Worm (Caenorhabditis elegans) whole organism, late embryonic: Measurements from ENCODE around the gene bli-6.

Experiments used
- C08G9.2 ChIP-seq: sonication (generic microtip); optimal IDR thresholded peaks from 2 replicates; lab custom pipeline; 2016; ENCODE audit warnings: mild to moderate bottlenecking, missing genetic modification characterization, moderate library complexity, missing compliant biosample characterization
- T23F11.4 ChIP-seq: fragments of 200-800 bp; sonication (Bioruptor generic); optimal IDR thresholded peaks from 2 replicates; lab custom pipeline; 2018; ENCODE audit warnings: mild to moderate bottlenecking, missing genetic modification characterization, missing compliant biosample characterization
- ama-1 ChIP-seq: fragments of 150-350 bp; optimal IDR thresholded peaks from 2 replicates; lab custom pipeline; 2014
- ceh-9 ChIP-seq: sonication (generic microtip); optimal IDR thresholded peaks from 2 replicates; lab custom pipeline; 2016; ENCODE audit warnings: mild to moderate bottlenecking, missing genetic modification characterization, inconsistent platforms, missing compliant biosample characterization
- hlh-13 ChIP-seq: fragments of 200-800 bp; sonication (Bioruptor generic); optimal IDR thresholded peaks from 2 replicates; lab custom pipeline; 2018; ENCODE audit warnings: mild to moderate bottlenecking, missing genetic modification characterization, missing compliant biosample characterization
- hlh-15 ChIP-seq: sonication (generic microtip); optimal IDR thresholded peaks from 2 replicates; lab custom pipeline; 2016; ENCODE audit warnings: missing genetic modification characterization, missing compliant biosample characterization
- nfya-1 ChIP-seq: sonication (generic microtip); optimal IDR thresholded peaks from 2 replicates; lab custom pipeline; 2017; ENCODE audit warnings: missing genetic modification characterization, mild to moderate bottlenecking, missing compliant biosample characterization, antibody characterized with exemption, moderate library complexity
- nhr-232 ChIP-seq: sonication (generic microtip); optimal IDR thresholded peaks from 2 replicates; lab custom pipeline; 2016; ENCODE audit warnings: missing genetic modification characterization, missing compliant biosample characterization
- odd-2 ChIP-seq: sonication (generic microtip); optimal IDR thresholded peaks from 2 replicates; lab custom pipeline; 2017; ENCODE audit warnings: antibody characterized with exemption, mild to moderate bottlenecking, missing genetic modification characterization, missing compliant biosample characterization
- pqm-1 ChIP-seq: sonication (generic microtip); optimal IDR thresholded peaks from 2 replicates; lab custom pipeline; 2016; ENCODE audit warnings: missing genetic modification characterization, missing compliant biosample characterization
- ref-2 ChIP-seq: sonication (generic microtip); optimal IDR thresholded peaks from 2 replicates; lab custom pipeline; 2016; ENCODE audit warnings: missing genetic modification characterization, missing compliant biosample characterization
- rnt-1 ChIP-seq: sonication (generic microtip); optimal IDR thresholded peaks from 2 replicates; lab custom pipeline; 2016; ENCODE audit warnings: missing genetic modification characterization, missing compliant biosample characterization
- unc-55 ChIP-seq: sonication (generic microtip); optimal IDR thresholded peaks from 2 replicates; lab custom pipeline; 2017; ENCODE audit warnings: missing biosample characterization, missing genetic modification reagents, missing genetic modification characterization
- zip-5 ChIP-seq: sonication (generic microtip); optimal IDR thresholded peaks from 2 replicates; lab custom pipeline; 2016; ENCODE audit warnings: missing genetic modification characterization, missing compliant biosample characterization

DNA sequence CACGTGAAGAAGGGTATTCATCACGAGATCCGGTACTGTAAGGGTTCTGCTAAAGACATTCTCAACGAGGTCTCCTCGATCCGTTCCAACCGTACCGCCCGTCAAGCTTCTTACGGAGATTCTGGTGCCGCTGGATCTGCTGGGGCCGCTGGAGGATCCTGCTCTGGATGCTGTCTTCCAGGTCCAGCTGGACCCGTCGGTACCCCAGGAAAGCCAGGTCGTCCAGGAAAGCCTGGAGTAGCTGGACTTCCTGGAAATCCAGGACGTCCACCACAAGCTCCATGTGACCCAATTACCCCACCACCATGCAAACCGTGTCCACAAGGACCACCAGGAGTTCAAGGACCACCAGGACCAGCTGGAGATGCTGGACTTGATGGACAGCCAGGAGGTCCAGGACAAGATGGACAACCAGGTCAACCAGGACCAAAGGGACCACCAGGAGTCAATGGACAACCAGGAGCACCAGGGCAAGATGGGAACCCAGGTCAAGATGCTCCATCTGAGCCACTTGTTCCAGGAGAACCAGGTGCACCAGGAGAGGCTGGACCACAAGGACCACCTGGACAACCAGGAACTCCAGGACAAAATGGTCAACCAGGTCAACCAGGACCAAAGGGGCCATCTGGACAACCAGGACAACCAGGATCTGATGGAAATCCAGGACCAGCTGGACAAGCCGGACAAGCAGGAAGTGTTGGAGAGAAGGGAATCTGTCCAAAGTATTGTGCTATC, 637 bp downstream of the bli-6 start:
- TF ChIP-seq T23F11.4 (GFP tag; lab: Kevin White, UChicago) (no peak), ceh-9 (tag; lab: Kevin White, UChicago) (no peak), ama-1 (lab: Kevin White, UChicago) (no peak), C08G9.2 (tag; lab: Kevin White, UChicago) (no peak), hlh-15 (no peak), rnt-1 (tag; lab: Kevin White, UChicago) (no peak), hlh-13 (GFP tag; lab: Kevin White, UChicago) (no peak), ref-2 (tag; lab: Kevin White, UChicago) (no peak), odd-2 (tag; lab: Kevin White, UChicago) (no peak), pqm-1 (tag; lab: Kevin White, UChicago) (no peak), zip-5 (no peak), unc-55 (no peak), nfya-1 (no peak), nhr-232 (tag; lab: Kevin White, UChicago) (no peak)
